Worm (Caenorhabditis elegans) whole organism, L1 larva: ENCODE measurements around the gene ptp-8.

Source experiments
- C04F5.9 ChIP-seq: sonication (generic microtip); optimal IDR thresholded peaks from 2 replicates; lab custom pipeline; 2016; ENCODE audit warnings: missing genetic modification characterization, missing compliant biosample characterization
- C16A3.4 ChIP-seq: fragments of 150-350 bp; optimal IDR thresholded peaks from 2 replicates; lab custom pipeline; 2014; ENCODE audit warnings: missing biosample characterization, missing genetic modification characterization
- C34B4.2 ChIP-seq: sonication (generic microtip); optimal IDR thresholded peaks from 2 replicates; lab custom pipeline; 2017; ENCODE audit warnings: mild to moderate bottlenecking, missing genetic modification characterization, missing compliant biosample characterization
- F16B12.6 ChIP-seq: fragments of 150-350 bp; optimal IDR thresholded peaks from 2 replicates; lab custom pipeline; 2014; ENCODE audit warnings: missing biosample characterization, missing genetic modification characterization
- ama-1 ChIP-seq: fragments of 150-350 bp; optimal IDR thresholded peaks from 2 replicates; lab custom pipeline; 2014
- blmp-1 ChIP-seq: fragments of 150-350 bp; optimal IDR thresholded peaks from 2 replicates; lab custom pipeline; 2014; ENCODE audit warnings: missing biosample characterization, missing genetic modification characterization
- ceh-63 ChIP-seq: fragments of 200-800 bp; sonication (Bioruptor generic); optimal IDR thresholded peaks from 2 replicates; lab custom pipeline; 2018; ENCODE audit warnings: mild to moderate bottlenecking, missing genetic modification characterization, missing compliant biosample characterization
- ceh-82 ChIP-seq, 3 experiments: fragments of 150-350 bp in 1 of 3; sonication (generic microtip) in 2 of 3; optimal IDR thresholded peaks; 2 replicates each; lab custom pipeline; 2014 to 2017; ENCODE audit warnings: missing biosample characterization in 3 of 3, missing genetic modification characterization in 3 of 3
- ceh-90 ChIP-seq: sonication (generic microtip); optimal IDR thresholded peaks from 2 replicates; lab custom pipeline; 2016; ENCODE audit warnings: missing genetic modification characterization, missing compliant biosample characterization
- ces-1 ChIP-seq: fragments of 150-350 bp; optimal IDR thresholded peaks from 2 replicates; lab custom pipeline; 2014; ENCODE audit warnings: missing biosample characterization, missing genetic modification reagents, missing genetic modification characterization
- dpl-1 ChIP-seq, 3 experiments: fragments of 150-350 bp in 2 of 3; sonication (generic microtip) in 1 of 3; optimal IDR thresholded peaks; 2 replicates each; lab custom pipeline; 2014 to 2017; ENCODE audit warnings: missing biosample characterization in 3 of 3, missing genetic modification characterization in 3 of 3, missing genetic modification reagents in 3 of 3
- dsc-1 ChIP-seq: sonication (generic microtip); optimal IDR thresholded peaks from 2 replicates; lab custom pipeline; 2016; ENCODE audit warnings: mild to moderate bottlenecking, missing genetic modification characterization, missing compliant biosample characterization
- efl-1 ChIP-seq, 4 experiments: fragments of 150-350 bp; optimal IDR thresholded peaks in 3 of 4; peaks in 1 of 4; 1 replicate in 1 of 4; 2 replicates in 3 of 4; lab custom pipeline; 2014; ENCODE audit warnings: missing biosample characterization in 2 of 4, missing genetic modification characterization in 2 of 4, missing genetic modification reagents in 2 of 4
- fkh-8 ChIP-seq: sonication (generic microtip); optimal IDR thresholded peaks from 2 replicates; lab custom pipeline; 2016; ENCODE audit warnings: mild to moderate bottlenecking, missing genetic modification characterization, missing compliant biosample characterization
- hpl-2 ChIP-seq: fragments of 150-350 bp; optimal IDR thresholded peaks from 2 replicates; lab custom pipeline; 2014; ENCODE audit warnings: missing biosample characterization, missing genetic modification reagents, missing genetic modification characterization
- lin-14 ChIP-seq: fragments of 200-800 bp; sonication (Bioruptor generic); optimal IDR thresholded peaks from 2 replicates; lab custom pipeline; 2018; ENCODE audit warnings: mild to moderate bottlenecking, missing genetic modification characterization, moderate library complexity, missing compliant biosample characterization
- lin-35 ChIP-seq, 2 experiments: fragments of 150-350 bp; optimal IDR thresholded peaks; 2 replicates each; lab custom pipeline; 2014; ENCODE audit warnings: missing biosample characterization in 2 of 2, missing genetic modification characterization in 2 of 2, missing genetic modification reagents in 2 of 2
- lir-3 ChIP-seq: sonication (generic microtip); optimal IDR thresholded peaks from 2 replicates; lab custom pipeline; 2016; ENCODE audit warnings: mild to moderate bottlenecking, missing genetic modification characterization, moderate library complexity, missing compliant biosample characterization; ENCODE audit not compliant: poor library complexity
- lsy-2 ChIP-seq, 2 experiments: fragments of 150-350 bp; optimal IDR thresholded peaks; 2 replicates each; lab custom pipeline; 2014; ENCODE audit warnings: missing biosample characterization in 2 of 2, missing genetic modification characterization in 2 of 2
- mdl-1 ChIP-seq, 2 experiments: fragments of 150-350 bp; optimal IDR thresholded peaks; 2 replicates each; lab custom pipeline; 2014 to 2017; ENCODE audit warnings: missing biosample characterization in 2 of 2, missing genetic modification characterization in 2 of 2, inconsistent platforms in 1 of 2
- mef-2 ChIP-seq: fragments of 150-350 bp; optimal IDR thresholded peaks from 2 replicates; lab custom pipeline; 2014; ENCODE audit warnings: missing biosample characterization, missing genetic modification characterization
- mep-1 ChIP-seq: fragments of 150-350 bp; optimal IDR thresholded peaks from 2 replicates; lab custom pipeline; 2014; ENCODE audit warnings: missing biosample characterization, missing genetic modification characterization
- nhr-20 ChIP-seq: sonication (generic microtip); optimal IDR thresholded peaks from 2 replicates; lab custom pipeline; 2016; ENCODE audit warnings: mild to moderate bottlenecking, missing genetic modification characterization, missing compliant biosample characterization
- nhr-237 ChIP-seq: fragments of 150-350 bp; optimal IDR thresholded peaks from 2 replicates; lab custom pipeline; 2014; ENCODE audit warnings: missing biosample characterization, missing genetic modification characterization
- nhr-71 ChIP-seq: sonication (generic microtip); optimal IDR thresholded peaks from 2 replicates; lab custom pipeline; 2016; ENCODE audit warnings: mild to moderate bottlenecking, missing genetic modification characterization, moderate library complexity, missing compliant biosample characterization
- nhr-77 ChIP-seq: fragments of 150-350 bp; optimal IDR thresholded peaks from 2 replicates; lab custom pipeline; 2014; ENCODE audit warnings: missing biosample characterization, missing genetic modification characterization
- pag-3 ChIP-seq: sonication (generic microtip); optimal IDR thresholded peaks from 2 replicates; lab custom pipeline; 2017; ENCODE audit warnings: missing genetic modification characterization, mild to moderate bottlenecking, missing compliant biosample characterization, antibody characterized with exemption, borderline replicate concordance; ENCODE audit not compliant: insufficient read depth
- pax-3 ChIP-seq: fragments of 200-800 bp; sonication (Bioruptor generic); optimal IDR thresholded peaks from 2 replicates; lab custom pipeline; 2018; ENCODE audit warnings: mild to moderate bottlenecking, missing genetic modification characterization, moderate library complexity, missing compliant biosample characterization
- pqm-1 ChIP-seq: sonication (generic microtip); optimal IDR thresholded peaks from 3 replicates; lab custom pipeline; 2017; ENCODE audit warnings: missing biosample characterization, missing genetic modification characterization
- snpc-4 ChIP-seq: fragments of 150-350 bp; optimal IDR thresholded peaks from 2 replicates; lab custom pipeline; 2014; ENCODE audit warnings: missing biosample characterization, missing genetic modification characterization
- snu-23 ChIP-seq: sonication (generic microtip); optimal IDR thresholded peaks from 2 replicates; lab custom pipeline; 2016; ENCODE audit warnings: missing genetic modification characterization, missing compliant biosample characterization
- sox-4 ChIP-seq: sonication (generic microtip); optimal IDR thresholded peaks from 2 replicates; lab custom pipeline; 2016; ENCODE audit warnings: missing genetic modification characterization, missing compliant biosample characterization
- sptf-1 ChIP-seq: fragments of 150-350 bp; optimal IDR thresholded peaks from 2 replicates; lab custom pipeline; 2014; ENCODE audit warnings: missing biosample characterization, missing genetic modification characterization
- swsn-7 ChIP-seq: sonication (generic microtip); optimal IDR thresholded peaks from 2 replicates; lab custom pipeline; 2016; ENCODE audit warnings: missing genetic modification characterization, missing compliant biosample characterization
- tbx-2 ChIP-seq: sonication (generic microtip); optimal IDR thresholded peaks from 2 replicates; lab custom pipeline; 2016; ENCODE audit warnings: missing genetic modification characterization, missing compliant biosample characterization
- unc-30 ChIP-seq: sonication (generic microtip); optimal IDR thresholded peaks from 2 replicates; lab custom pipeline; 2017; ENCODE audit warnings: missing biosample characterization, missing genetic modification characterization
- unc-62 ChIP-seq: fragments of 150-350 bp; optimal IDR thresholded peaks from 2 replicates; lab custom pipeline; 2014; ENCODE audit warnings: missing biosample characterization, missing genetic modification reagents, missing genetic modification characterization
- unc-86 ChIP-seq: sonication (generic microtip); optimal IDR thresholded peaks from 2 replicates; lab custom pipeline; 2016; ENCODE audit warnings: missing genetic modification characterization, missing compliant biosample characterization
- vab-15 ChIP-seq: sonication (generic microtip); optimal IDR thresholded peaks from 2 replicates; lab custom pipeline; 2017; ENCODE audit warnings: missing genotype, mild to moderate bottlenecking, missing genetic modification characterization, missing compliant biosample characterization
- xbp-1 ChIP-seq: sonication (generic microtip); optimal IDR thresholded peaks from 2 replicates; lab custom pipeline; 2016; ENCODE audit warnings: missing genetic modification characterization, missing compliant biosample characterization
- zip-4 ChIP-seq: fragments of 200-800 bp; sonication (Bioruptor generic); optimal IDR thresholded peaks from 2 replicates; lab custom pipeline; 2018; ENCODE audit warnings: mild to moderate bottlenecking, missing genetic modification characterization, moderate library complexity, missing compliant biosample characterization
- ztf-4 ChIP-seq: fragments of 150-350 bp; optimal IDR thresholded peaks from 2 replicates; lab custom pipeline; 2014; ENCODE audit warnings: missing biosample characterization, missing genetic modification characterization

Gene ptp-8

DNA sequence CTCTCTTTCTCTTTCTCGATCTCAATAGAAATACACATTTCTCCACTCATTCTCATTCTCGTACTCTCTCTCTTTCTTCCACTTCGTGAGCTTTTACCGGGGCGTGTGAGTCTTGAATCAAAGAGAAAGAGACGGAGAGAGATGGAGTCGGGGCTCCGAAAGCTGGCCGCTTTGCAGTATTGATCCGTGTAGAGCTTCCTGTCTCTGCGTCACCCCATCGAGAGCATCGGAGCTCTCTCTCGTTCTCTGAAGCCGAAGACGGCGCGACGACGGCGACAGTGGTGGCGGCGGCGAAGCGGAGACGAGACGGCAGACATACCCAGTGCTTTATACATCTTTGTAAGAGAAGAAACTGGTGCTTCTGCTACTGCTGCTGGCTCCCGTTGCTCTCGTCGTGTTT is 20.2 kb downstream of the ptp-8 start (continued):
- TF ChIP-seq mdl-1 (tag; optimal IDR thresholded peaks at IDR 0.05; lab: Kevin White, UChicago): no peak
- peak; percentile 88 for TF ChIP-seq unc-86
- peak; percentile 75 for TF ChIP-seq mep-1 (tag; lab: Kevin White, UChicago)
- TF ChIP-seq blmp-1 (tag; lab: Kevin White, UChicago): no peak
- no peak for TF ChIP-seq sptf-1 (tag; lab: Kevin White, UChicago)
- peak; percentile 83 for TF ChIP-seq tbx-2 (tag; lab: Kevin White, UChicago)
- peak; percentile 55 to 88 (median 69) for TF ChIP-seq ceh-82 (tag; optimal IDR thresholded peaks at IDR 0.05; lab: Kevin White, UChicago)
- no peak for TF ChIP-seq hpl-2 (GFP tag; lab: Kevin White, UChicago)
- TF ChIP-seq nhr-71 (tag; lab: Kevin White, UChicago): peak; percentile 87
- peak; percentile 39 to 56 for TF ChIP-seq efl-1 (optimal IDR thresholded peaks at IDR 0.05; lab: Kevin White, UChicago)
- TF ChIP-seq efl-1 (GFP tag; optimal IDR thresholded peaks at IDR 0.05 in 1 of 2; lab: Kevin White, UChicago): peak in 1 of 2 experiments; percentile 30
- peak; percentile 43 to 82 for TF ChIP-seq lsy-2 (tag; optimal IDR thresholded peaks at IDR 0.05; lab: Kevin White, UChicago)
- TF ChIP-seq fkh-8: peak; percentile 86
- no peak for TF ChIP-seq vab-15
- TF ChIP-seq F16B12.6 (tag; lab: Kevin White, UChicago): no peak
- TF ChIP-seq C34B4.2 (tag; lab: Kevin White, UChicago): no peak
- no peak for TF ChIP-seq ama-1 (lab: Kevin White, UChicago)
- peak; percentile 74 for TF ChIP-seq snu-23 (GFP tag; lab: Kevin White, UChicago)
- TF ChIP-seq ces-1: no peak
- no peak for TF ChIP-seq C16A3.4 (tag; lab: Kevin White, UChicago)
- no peak for TF ChIP-seq ceh-90
- peak in 1 of 2 experiments; percentile 60 for TF ChIP-seq lin-35 (GFP tag; optimal IDR thresholded peaks at IDR 0.05; lab: Kevin White, UChicago)
- no peak for TF ChIP-seq unc-30 (tag; lab: Kevin White, UChicago)
- TF ChIP-seq dsc-1 (tag; lab: Kevin White, UChicago): peak; percentile 72
- TF ChIP-seq dpl-1 (GFP tag; optimal IDR thresholded peaks at IDR 0.05; lab: Kevin White, UChicago): no peak
- no peak for TF ChIP-seq unc-62
- TF ChIP-seq ceh-63 (GFP tag; lab: Kevin White, UChicago): no peak
- peak; percentile 32 for TF ChIP-seq pax-3 (tag; lab: Kevin White, UChicago)
- no peak for TF ChIP-seq sox-4 (tag; lab: Kevin White, UChicago)
- no peak for TF ChIP-seq C04F5.9 (tag; lab: Kevin White, UChicago)
- TF ChIP-seq snpc-4 (tag; lab: Kevin White, UChicago): peak; percentile 4
- no peak for TF ChIP-seq nhr-237 (tag; lab: Kevin White, UChicago)
- peak; percentile 67 for TF ChIP-seq mef-2 (tag; lab: Kevin White, UChicago)
- peak; percentile 40 for TF ChIP-seq ztf-4 (tag; lab: Kevin White, UChicago)
- TF ChIP-seq zip-4 (GFP tag; lab: Kevin White, UChicago): peak; percentile 2
- peak; percentile 82 for TF ChIP-seq swsn-7 (tag; lab: Kevin White, UChicago)
- peak; percentile 62 for TF ChIP-seq xbp-1 (tag; lab: Kevin White, UChicago)
- TF ChIP-seq pag-3 (tag; lab: Kevin White, UChicago): no peak
- TF ChIP-seq nhr-20: peak; percentile 57
- TF ChIP-seq nhr-77 (tag; lab: Kevin White, UChicago): peak; percentile 34
- no peak for TF ChIP-seq pqm-1 (tag; lab: Kevin White, UChicago)
- TF ChIP-seq lir-3: peak; percentile 10

DNA sequence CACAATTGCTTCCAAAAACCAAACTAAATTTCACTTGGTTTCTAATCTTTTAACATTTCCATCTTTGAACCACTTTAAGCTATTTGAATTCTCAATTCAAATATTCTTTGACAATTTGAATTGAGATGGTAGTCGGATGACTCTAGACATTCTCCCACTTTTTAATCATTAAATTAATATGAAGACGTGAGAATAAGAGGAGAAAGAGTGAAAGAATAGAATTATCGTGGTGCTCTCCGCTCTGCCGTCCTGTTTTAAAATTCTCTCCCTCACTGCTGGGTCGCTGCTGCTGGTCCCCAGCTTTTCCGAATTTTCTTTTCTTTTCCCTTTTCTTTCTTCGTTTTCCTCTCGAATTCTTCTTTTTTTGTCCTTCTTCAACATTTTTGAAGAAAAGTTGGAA is 21.6 kb downstream of the ptp-8 start:
- TF ChIP-seq lin-14 (peak; percentile 14), ceh-90 (no peak)
